Worm (Caenorhabditis elegans) whole organism, late embryonic: ENCODE results near the gene Y67A10A.11.

Experiments used
- C38D4.7 ChIP-seq: fragments of 200-800 bp; sonication (Bioruptor generic); optimal IDR thresholded peaks from 2 replicates; lab custom pipeline; 2018; ENCODE audit warnings: mild to moderate bottlenecking, missing genetic modification characterization, moderate library complexity, missing compliant biosample characterization
- Y22D7AL.16 ChIP-seq: sonication (generic microtip); optimal IDR thresholded peaks from 2 replicates; lab custom pipeline; 2016; ENCODE audit warnings: missing genetic modification characterization, missing compliant biosample characterization
- ceh-30 ChIP-seq: fragments of 150-350 bp; optimal IDR thresholded peaks from 2 replicates; lab custom pipeline; 2014; ENCODE audit warnings: missing biosample characterization, missing genetic modification characterization
- ceh-34 ChIP-seq: sonication (generic microtip); optimal IDR thresholded peaks from 2 replicates; lab custom pipeline; 2016; ENCODE audit warnings: mild to moderate bottlenecking, missing genetic modification characterization, missing compliant biosample characterization
- fkh-10 ChIP-seq: fragments of 150-350 bp; optimal IDR thresholded peaks from 2 replicates; lab custom pipeline; 2014; ENCODE audit warnings: missing biosample characterization, missing genetic modification reagents, missing genetic modification characterization
- fkh-6 ChIP-seq: sonication (generic microtip); optimal IDR thresholded peaks from 2 replicates; lab custom pipeline; 2016; ENCODE audit warnings: missing genetic modification characterization, missing compliant biosample characterization
- hlh-30 ChIP-seq: sonication (generic microtip); optimal IDR thresholded peaks from 2 replicates; lab custom pipeline; 2017; ENCODE audit warnings: antibody characterized with exemption, missing genetic modification characterization, missing compliant biosample characterization; ENCODE audit not compliant: insufficient read depth
- madf-2 ChIP-seq: sonication (generic microtip); optimal IDR thresholded peaks from 2 replicates; lab custom pipeline; 2017; ENCODE audit warnings: missing genetic modification characterization, missing compliant biosample characterization
- nhr-11 ChIP-seq: fragments of 150-350 bp; optimal IDR thresholded peaks from 2 replicates; lab custom pipeline; 2014; ENCODE audit warnings: missing biosample characterization, missing genetic modification characterization
- odd-2 ChIP-seq: sonication (generic microtip); optimal IDR thresholded peaks from 2 replicates; lab custom pipeline; 2017; ENCODE audit warnings: antibody characterized with exemption, mild to moderate bottlenecking, missing genetic modification characterization, missing compliant biosample characterization
- pha-2 ChIP-seq: sonication (generic microtip); optimal IDR thresholded peaks from 2 replicates; lab custom pipeline; 2017; ENCODE audit warnings: mild to moderate bottlenecking, missing genetic modification characterization, missing compliant biosample characterization
- pha-4 ChIP-seq: fragments of 150-350 bp; optimal IDR thresholded peaks from 2 replicates; lab custom pipeline; 2018; ENCODE audit warnings: missing biosample characterization, missing genetic modification reagents, missing genetic modification characterization
- sox-4 ChIP-seq: sonication (generic microtip); optimal IDR thresholded peaks from 2 replicates; lab custom pipeline; 2017; ENCODE audit warnings: mild to moderate bottlenecking, missing genetic modification characterization, inconsistent platforms, missing compliant biosample characterization

- TF ChIP-seq Y22D7AL.16 (tag; lab: Kevin White, UChicago): no peak
- TF ChIP-seq hlh-30 (tag; lab: Kevin White, UChicago): no peak
- TF ChIP-seq fkh-10 (GFP tag; lab: Kevin White, UChicago): no peak
- TF ChIP-seq ceh-34: no peak
- TF ChIP-seq nhr-11: no peak
- TF ChIP-seq pha-2: no peak
- no peak for TF ChIP-seq pha-4 (tag; lab: Kevin White, UChicago)
- TF ChIP-seq fkh-6: no peak
- TF ChIP-seq sox-4 (tag; lab: Kevin White, UChicago): no peak
- no peak for TF ChIP-seq odd-2
- TF ChIP-seq C38D4.7: no peak
- no peak for TF ChIP-seq ceh-30
- TF ChIP-seq madf-2: no peak
These were observed 48.2 kb downstream of the Y67A10A.11 start for ce11 chrIV:14387766-14388553.
